Worm (Caenorhabditis elegans) whole organism, L4/young adult: ENCODE data around the gene odr-2.

Source experiments
- W03F9.2 ChIP-seq: fragments of 150-350 bp; optimal IDR thresholded peaks from 2 replicates; lab custom pipeline; 2014; ENCODE audit warnings: missing biosample characterization, missing genetic modification characterization
- dao-5 ChIP-seq: sonication (generic microtip); optimal IDR thresholded peaks from 2 replicates; lab custom pipeline; 2016; ENCODE audit warnings: missing genotype, missing genetic modification characterization, moderate library complexity, missing compliant biosample characterization
- him-1 ChIP-seq: sonication (generic microtip); optimal IDR thresholded peaks from 2 replicates; lab custom pipeline; 2016; ENCODE audit warnings: missing genotype, missing genetic modification reagents, missing genetic modification characterization, missing compliant biosample characterization

ce11 chrV:7110370-7110769 lies 7.0 kb downstream of the odr-2 start:
- TF ChIP-seq W03F9.2 (tag; lab: Kevin White, UChicago) (no peak), dao-5 (tag; lab: Kevin White, UChicago) (no peak), him-1 (tag; lab: Kevin White, UChicago) (no peak)
